Fruit fly (Drosophila melanogaster) whole organism, embryonic: ENCODE measurements around the gene CG46304.

ENCODE experiments used
- B-H2 ChIP-seq: fragments of 200-800 bp; sonication (Bioruptor generic); optimal IDR thresholded peaks from 2 replicates; lab custom pipeline; 2018; ENCODE audit warnings: missing biosample characterization, mild to moderate bottlenecking, missing genetic modification characterization
- BtbVII ChIP-seq: fragments of 200-800 bp; sonication (Bioruptor generic); optimal IDR thresholded peaks from 3 replicates; lab custom pipeline; 2017; ENCODE audit warnings: missing biosample characterization, mild to moderate bottlenecking, missing genetic modification characterization
- C15 ChIP-seq: fragments of 200-800 bp; sonication (Bioruptor generic); IDR thresholded peaks from 3 replicates; pipeline ENCODE4 v1.3.6; 2022; ENCODE audit warnings: missing biosample characterization, missing genetic modification characterization
- CG10267 ChIP-seq: fragments of 200-800 bp; sonication (Bioruptor generic); optimal IDR thresholded peaks from 2 replicates; lab custom pipeline; 2018; ENCODE audit warnings: missing biosample characterization, mild to moderate bottlenecking, missing genetic modification characterization, moderate library complexity
- CG10274 ChIP-seq: fragments of 200-800 bp; sonication (Bioruptor generic); optimal IDR thresholded peaks from 3 replicates; lab custom pipeline; 2017; ENCODE audit warnings: missing biosample characterization, mild to moderate bottlenecking, missing genetic modification characterization
- CG11093 ChIP-seq: fragments of 200-800 bp; sonication (Bioruptor generic); IDR thresholded peaks from 3 replicates; pipeline ENCODE4 v1.3.6; 2022; ENCODE audit warnings: missing biosample characterization, missing genetic modification characterization
- CG12299 ChIP-seq: fragments of 200-800 bp; sonication (Bioruptor generic); optimal IDR thresholded peaks from 2 replicates; lab custom pipeline; 2018; ENCODE audit warnings: missing biosample characterization, mild to moderate bottlenecking, missing genetic modification characterization
- CG12769 ChIP-seq: fragments of 200-800 bp; sonication (Bioruptor generic); optimal IDR thresholded peaks from 2 replicates; lab custom pipeline; 2019; ENCODE audit warnings: missing biosample characterization, mild to moderate bottlenecking, missing genetic modification characterization, moderate library complexity
- CG13894 ChIP-seq: fragments of 200-800 bp; sonication (Bioruptor generic); optimal IDR thresholded peaks from 3 replicates; lab custom pipeline; 2018; ENCODE audit warnings: missing biosample characterization, mild to moderate bottlenecking, missing genetic modification characterization, moderate library complexity
- CG15073 ChIP-seq: fragments of 200-800 bp; sonication (Bioruptor generic); optimal IDR thresholded peaks from 2 replicates; lab custom pipeline; 2016; ENCODE audit warnings: missing biosample characterization, missing genetic modification characterization
- CG15269 ChIP-seq: fragments of 200-800 bp; sonication (Bioruptor generic); optimal IDR thresholded peaks from 2 replicates; lab custom pipeline; 2018; ENCODE audit warnings: missing biosample characterization, mild to moderate bottlenecking, missing genetic modification characterization, moderate library complexity
- CG1647 ChIP-seq: fragments of 200-800 bp; sonication (Bioruptor generic); optimal IDR thresholded peaks from 3 replicates; lab custom pipeline; 2016; ENCODE audit warnings: missing biosample characterization, missing genetic modification characterization
- CG30431 ChIP-seq: fragments of 200-800 bp; sonication (Bioruptor generic); optimal IDR thresholded peaks from 2 replicates; lab custom pipeline; 2017; ENCODE audit warnings: missing biosample characterization, missing genetic modification characterization
- CG32532 ChIP-seq: fragments of 200-800 bp; sonication (Bioruptor generic); IDR thresholded peaks from 2 replicates; pipeline ENCODE4 v1.3.6; 2022; ENCODE audit warnings: missing biosample characterization, missing genetic modification characterization
- CG32772 ChIP-seq: fragments of 200-800 bp; sonication (Bioruptor generic); IDR thresholded peaks from 2 replicates; pipeline ENCODE4 v1.3.6; 2022; ENCODE audit warnings: missing biosample characterization, missing genetic modification characterization
- CG4328 ChIP-seq: fragments of 200-800 bp; sonication (Bioruptor generic); optimal IDR thresholded peaks from 3 replicates; lab custom pipeline; 2017; ENCODE audit warnings: missing biosample characterization, missing genetic modification reagents, missing genetic modification characterization
- CG7556 ChIP-seq: fragments of 200-800 bp; sonication (Bioruptor generic); optimal IDR thresholded peaks from 2 replicates; lab custom pipeline; 2017; ENCODE audit warnings: missing biosample characterization, mild to moderate bottlenecking, missing genetic modification characterization
- CG7745 ChIP-seq: fragments of 200-800 bp; sonication (Bioruptor generic); optimal IDR thresholded peaks from 2 replicates; lab custom pipeline; 2018; ENCODE audit warnings: missing biosample characterization, mild to moderate bottlenecking, missing genetic modification characterization, moderate library complexity
- CG9215 ChIP-seq: fragments of 200-800 bp; sonication (Bioruptor generic); IDR thresholded peaks from 2 replicates; pipeline ENCODE4 v1.3.6; 2022; ENCODE audit warnings: missing biosample characterization, missing genetic modification characterization
- Deaf1 ChIP-seq: fragments of 200-800 bp; optimal IDR thresholded peaks from 3 replicates; lab custom pipeline; 2019; ENCODE audit warnings: missing biosample characterization, mild to moderate bottlenecking, missing genetic modification characterization, moderate library complexity
- Drgx ChIP-seq: fragments of 200-800 bp; sonication (Bioruptor generic); IDR thresholded peaks from 2 replicates; pipeline ENCODE4 v1.3.6; 2022; ENCODE audit warnings: missing biosample characterization, missing genetic modification characterization
- Gsc ChIP-seq: fragments of 200-800 bp; sonication (Bioruptor generic); IDR thresholded peaks from 2 replicates; pipeline ENCODE4 v1.3.6; 2022; ENCODE audit warnings: missing biosample characterization, missing genetic modification characterization
- Gug ChIP-seq: fragments of 200-800 bp; sonication (Bioruptor generic); IDR thresholded peaks from 4 replicates; pipeline ENCODE4 v1.3.6; 2022; ENCODE audit warnings: missing biosample characterization, missing genetic modification characterization
- HHEX ChIP-seq: fragments of 200-800 bp; sonication (Bioruptor generic); optimal IDR thresholded peaks from 3 replicates; lab custom pipeline; 2017; ENCODE audit warnings: missing biosample characterization, mild to moderate bottlenecking, missing genetic modification characterization, missing genetic modification reagents
- Jarid2 ChIP-seq: fragments of 200-800 bp; sonication (Bioruptor generic); optimal IDR thresholded peaks from 3 replicates; lab custom pipeline; 2017; ENCODE audit warnings: mild to moderate bottlenecking, missing biosample characterization, missing genetic modification reagents, missing genetic modification characterization
- MBD-R2 ChIP-seq: fragments of 200-800 bp; sonication (Bioruptor generic); IDR thresholded peaks from 2 replicates; pipeline ENCODE4 v1.3.6; 2022; ENCODE audit warnings: missing biosample characterization, missing genetic modification characterization
- Med ChIP-seq: fragments of 200-800 bp; sonication (Bioruptor generic); peaks from one replicate; lab custom pipeline; 2016; ENCODE audit warnings: missing biosample characterization, missing genetic modification characterization, mild to moderate bottlenecking, inconsistent platforms, moderate library complexity
- NFAT ChIP-seq: fragments of 200-800 bp; sonication (Bioruptor generic); IDR thresholded peaks from 2 replicates; pipeline ENCODE4 v1.3.6; 2022; ENCODE audit warnings: missing biosample characterization, missing genetic modification characterization
- NfI ChIP-seq: fragments of 200-800 bp; sonication (Bioruptor generic); optimal IDR thresholded peaks from 3 replicates; lab custom pipeline; 2018; ENCODE audit warnings: missing biosample characterization, mild to moderate bottlenecking, missing genetic modification characterization, moderate library complexity
- Poxn ChIP-seq: fragments of 200-800 bp; sonication (Bioruptor generic); IDR thresholded peaks from 2 replicates; pipeline ENCODE4 v1.3.6; 2022; ENCODE audit warnings: missing biosample characterization, missing genetic modification characterization
- Ptx1 ChIP-seq: fragments of 200-800 bp; sonication (Bioruptor generic); IDR thresholded peaks from 2 replicates; pipeline ENCODE4 v1.3.6; 2022; ENCODE audit warnings: missing biosample characterization, missing genetic modification characterization
- Taf1 ChIP-seq: fragments of 200-800 bp; sonication (Bioruptor generic); IDR thresholded peaks from 2 replicates; pipeline ENCODE4 v1.3.6; 2022; ENCODE audit warnings: missing biosample characterization, missing genetic modification characterization
- Usf ChIP-seq: fragments of 200-800 bp; sonication (Bioruptor generic); optimal IDR thresholded peaks from 2 replicates; lab custom pipeline; 2017; ENCODE audit warnings: missing genotype, missing biosample characterization, missing genetic modification characterization
- Xrp1 ChIP-seq: fragments of 200-800 bp; sonication (Bioruptor generic); IDR thresholded peaks from 2 replicates; pipeline ENCODE4 v1.3.6; 2022; ENCODE audit warnings: missing biosample characterization, missing genetic modification characterization
- al ChIP-seq: fragments of 200-800 bp; sonication (Bioruptor generic); IDR thresholded peaks from 2 replicates; pipeline ENCODE4 v1.3.6; 2022; ENCODE audit warnings: missing biosample characterization, missing genetic modification characterization
- ato ChIP-seq: fragments of 200-800 bp; sonication (Bioruptor generic); IDR thresholded peaks from 2 replicates; pipeline ENCODE4 v1.3.6; 2022; ENCODE audit warnings: missing biosample characterization, missing genetic modification characterization; ENCODE audit not compliant: partially characterized antibody
- bowl ChIP-seq: fragments of 200-800 bp; sonication (Bioruptor generic); IDR thresholded peaks from 2 replicates; pipeline ENCODE4 v1.3.6; 2022; ENCODE audit warnings: missing biosample characterization, missing genetic modification characterization
- cato ChIP-seq: fragments of 200-800 bp; sonication (Bioruptor generic); optimal IDR thresholded peaks from 2 replicates; lab custom pipeline; 2016; ENCODE audit warnings: missing biosample characterization, missing genetic modification characterization, borderline replicate concordance
- crc ChIP-seq: fragments of 200-800 bp; sonication (Bioruptor generic); optimal IDR thresholded peaks from 2 replicates; lab custom pipeline; 2016; ENCODE audit warnings: missing biosample characterization, missing genetic modification characterization
- cwo ChIP-seq: fragments of 200-800 bp; sonication (Bioruptor generic); optimal IDR thresholded peaks from 3 replicates; lab custom pipeline; 2017; ENCODE audit warnings: missing biosample characterization, missing genetic modification characterization, mild to moderate bottlenecking, moderate library complexity, missing genetic modification reagents
- fd102C ChIP-seq: fragments of 200-800 bp; sonication (Bioruptor generic); optimal IDR thresholded peaks from 2 replicates; lab custom pipeline; 2018; ENCODE audit warnings: missing biosample characterization, mild to moderate bottlenecking, missing genetic modification characterization, moderate library complexity
- hkb ChIP-seq, 2 experiments: fragments of 200-800 bp in 1 of 2; fragments of >200 bp in 1 of 2; sonication (Bioruptor generic) in 1 of 2; IDR thresholded peaks in 1 of 2; optimal IDR thresholded peaks in 1 of 2; 2 replicates each; pipeline versions ENCODE4 v1.3.6 to Lab custom; 2017 to 2022; ENCODE audit warnings: missing biosample characterization in 1 of 2, missing genetic modification characterization in 1 of 2
- maf-S ChIP-seq: fragments of 200-800 bp; sonication (Bioruptor generic); optimal IDR thresholded peaks from 2 replicates; lab custom pipeline; 2016; ENCODE audit warnings: missing biosample characterization, missing genetic modification characterization
- pan ChIP-seq, 4 experiments: fragments of >200 bp in 3 of 4; fragments of 200-800 bp in 1 of 4; sonication (Bioruptor generic) in 1 of 4; optimal IDR thresholded peaks in 3 of 4; IDR thresholded peaks in 1 of 4; 2 replicates each; pipeline versions ENCODE4 v1.3.6 to Lab custom; 2017 to 2022; ENCODE audit warnings: missing biosample characterization in 2 of 4, missing genetic modification characterization in 2 of 4, mixed read lengths in 1 of 4
- pnt ChIP-seq: fragments of 200-800 bp; sonication (Bioruptor generic); optimal IDR thresholded peaks from 3 replicates; lab custom pipeline; 2016; ENCODE audit warnings: missing biosample characterization, missing genetic modification characterization
- shn ChIP-seq: fragments of 200-800 bp; sonication (Bioruptor generic); optimal IDR thresholded peaks from 3 replicates; lab custom pipeline; 2016; ENCODE audit warnings: missing biosample characterization, missing genetic modification characterization
- slbo ChIP-seq: fragments of 200-800 bp; sonication (Bioruptor generic); IDR thresholded peaks from 2 replicates; pipeline ENCODE4 v1.3.6; 2022; ENCODE audit warnings: missing biosample characterization, missing genetic modification characterization
- wdn ChIP-seq: fragments of 200-800 bp; sonication (Bioruptor generic); IDR thresholded peaks from 2 replicates; pipeline ENCODE4 v1.3.6; 2022; ENCODE audit warnings: missing biosample characterization, missing genetic modification characterization
- wor ChIP-seq: fragments of 200-800 bp; sonication (Bioruptor generic); IDR thresholded peaks from 2 replicates; pipeline ENCODE4 v1.3.6; 2022; ENCODE audit warnings: missing biosample characterization, missing genetic modification characterization
- z ChIP-seq: fragments of 200-800 bp; sonication (Bioruptor generic); IDR thresholded peaks from 3 replicates; pipeline ENCODE4 v1.3.6; 2022; ENCODE audit warnings: missing biosample characterization, missing genetic modification characterization

Gene CG46304

DNA sequence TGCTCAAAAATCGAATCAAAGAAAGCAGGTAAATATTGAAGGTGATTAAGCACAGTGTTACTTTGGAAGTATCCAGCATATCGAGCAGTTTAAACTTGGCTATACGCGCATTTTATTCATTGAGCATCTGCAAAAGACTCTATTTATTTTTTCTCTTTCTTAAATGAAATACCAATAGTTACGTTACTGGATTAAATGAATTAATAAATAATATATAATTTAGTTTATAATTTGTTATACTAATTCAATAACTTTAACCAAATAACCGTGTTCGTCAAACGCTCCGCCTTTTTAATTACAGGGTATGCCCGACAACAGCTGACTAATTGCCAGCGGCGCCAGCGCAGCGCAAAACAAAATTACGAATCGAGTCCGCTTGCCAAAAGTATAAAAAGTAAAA, 20.7 kb downstream of the CG46304 start (continued):
- no peak for TF ChIP-seq Poxn (GFP tag; lab: Robert Waterston, UW)
- TF ChIP-seq CG9215: peak; percentile 71
- no peak for TF ChIP-seq pan (optimal IDR thresholded peaks at IDR 0.05; lab: Kevin White, UChicago)
- peak in 1 of 2 experiments; percentile 74 for TF ChIP-seq pan (GFP tag; optimal IDR thresholded peaks at IDR 0.05 in 1 of 2, IDR thresholded peaks at IDR 0.05 in 1 of 2)
- no peak for TF ChIP-seq CG1647 (GFP tag; lab: Kevin White, UChicago)
- TF ChIP-seq CG7745 (tag; lab: Kevin White, UChicago): no peak
- TF ChIP-seq z (GFP tag; lab: Robert Waterston, UW): no peak
- TF ChIP-seq maf-S (GFP tag; lab: Kevin White, UChicago): no peak
- TF ChIP-seq ato (GFP tag; lab: Robert Waterston, UW): no peak
- no peak for TF ChIP-seq bowl (GFP tag; lab: Robert Waterston, UW)
- TF ChIP-seq CG11093 (GFP tag; lab: Robert Waterston, UW): no peak
- TF ChIP-seq CG32772 (GFP tag; lab: Robert Waterston, UW): peak; percentile 40; the same call in 1 of the 2 replicates
- no peak for TF ChIP-seq shn (GFP tag; lab: Kevin White, UChicago)
- TF ChIP-seq CG12299 (tag; lab: Kevin White, UChicago): no peak
- TF ChIP-seq cato: no peak
- TF ChIP-seq al: peak; percentile 49; the same call in 1 of the 2 replicates
- no peak for TF ChIP-seq CG12769 (tag; lab: Kevin White, UChicago)
- TF ChIP-seq MBD-R2 (GFP tag; lab: Robert Waterston, UW): peak; percentile 29; the same call in 1 of the 2 replicates
- TF ChIP-seq Taf1 (GFP tag; lab: Robert Waterston, UW): peak; percentile 69
- TF ChIP-seq CG10267 (tag; lab: Kevin White, UChicago): peak; percentile 3
- peak; percentile 79 for TF ChIP-seq CG32532 (GFP tag; lab: Robert Waterston, UW)
- no peak for TF ChIP-seq CG30431 (GFP tag; lab: Kevin White, UChicago)
- no peak for TF ChIP-seq CG7556 (GFP tag; lab: Kevin White, UChicago)
- no peak for TF ChIP-seq Deaf1
- peak; percentile 76 for TF ChIP-seq Ptx1
- TF ChIP-seq wor (GFP tag; lab: Robert Waterston, UW): no peak
- TF ChIP-seq wdn (GFP tag; lab: Robert Waterston, UW): peak; percentile 65; the same call in 1 of the 2 replicates
- no peak for TF ChIP-seq CG4328 (GFP tag; lab: Kevin White, UChicago)
- no peak for TF ChIP-seq Usf (GFP tag; lab: Kevin White, UChicago)
- peak; percentile 21 for TF ChIP-seq B-H2 (GFP tag; lab: Kevin White, UChicago)
- peak; percentile 65 for TF ChIP-seq CG15269 (tag; lab: Kevin White, UChicago)
- TF ChIP-seq Gsc (GFP tag; lab: Robert Waterston, UW): no peak
- TF ChIP-seq Gug (GFP tag; lab: Robert Waterston, UW): peak; percentile 14; the same call in 1 of the 4 replicates
- peak; percentile 57 for TF ChIP-seq HHEX (GFP tag; lab: Kevin White, UChicago)
- TF ChIP-seq BtbVII (GFP tag; lab: Kevin White, UChicago): peak; percentile 52
- TF ChIP-seq hkb (optimal IDR thresholded peaks at IDR 0.05; lab: Kevin White, UChicago): no peak
- peak; percentile 48; the same call in 1 of the 2 replicates for TF ChIP-seq hkb (GFP tag; IDR thresholded peaks at IDR 0.05; lab: Robert Waterston, UW)
- TF ChIP-seq Drgx (GFP tag; lab: Robert Waterston, UW): peak; percentile 55; the same call in 1 of the 2 replicates
- TF ChIP-seq slbo (GFP tag; lab: Robert Waterston, UW): peak; percentile 78
- no peak for TF ChIP-seq pnt
- 0 out of 2 replicates have a peak, but pooled peaks have one; percentile 37 for TF ChIP-seq NFAT (GFP tag; lab: Robert Waterston, UW)
- peak; percentile 57 for TF ChIP-seq CG13894 (tag; lab: Kevin White, UChicago)
- TF ChIP-seq CG15073 (GFP tag; lab: Kevin White, UChicago): no peak
- peak; percentile 42; the same call in 1 of the 2 replicates for TF ChIP-seq Xrp1 (GFP tag; lab: Robert Waterston, UW)
- TF ChIP-seq crc (GFP tag; lab: Kevin White, UChicago): no peak
- TF ChIP-seq CG10274 (GFP tag; lab: Kevin White, UChicago): peak; percentile 19
- TF ChIP-seq Jarid2 (GFP tag; lab: Kevin White, UChicago): no peak
- peak; percentile 37 for TF ChIP-seq NfI
- peak; percentile 59 for TF ChIP-seq cwo (GFP tag; lab: Kevin White, UChicago)
- no peak for TF ChIP-seq Med (GFP tag; lab: Kevin White, UChicago)
- TF ChIP-seq fd102C (GFP tag; lab: Kevin White, UChicago): no peak
- 0 out of 3 replicates have a peak, but pooled peaks have one; percentile 45 for TF ChIP-seq C15 (GFP tag; lab: Robert Waterston, UW)
